Fruit fly (Drosophila melanogaster) whole organism, embryonic: ENCODE data around the gene Tango5.
A peak's percentile ranks its signal among the peaks of the same experiment; 100 is the strongest.

ENCODE experiments used
- Abd-B ChIP-seq: fragments of 200-800 bp; sonication (Bioruptor generic); optimal IDR thresholded peaks from 2 replicates; lab custom pipeline; 2018; ENCODE audit warnings: missing biosample characterization, mild to moderate bottlenecking, missing genetic modification characterization, moderate library complexity
- Atf3 ChIP-seq: fragments of 200-800 bp; sonication (Bioruptor generic); optimal IDR thresholded peaks from 3 replicates; lab custom pipeline; 2016; ENCODE audit warnings: missing biosample characterization, missing genetic modification characterization
- CG10267 ChIP-seq: fragments of 200-800 bp; sonication (Bioruptor generic); optimal IDR thresholded peaks from 2 replicates; lab custom pipeline; 2018; ENCODE audit warnings: missing biosample characterization, mild to moderate bottlenecking, missing genetic modification characterization, moderate library complexity
- CG10366 ChIP-seq: fragments of 200-800 bp; sonication (Bioruptor generic); IDR thresholded peaks from 2 replicates; pipeline ENCODE4 v1.3.6; 2022; ENCODE audit warnings: missing biosample characterization, missing genetic modification characterization
- CG12769 ChIP-seq: fragments of 200-800 bp; sonication (Bioruptor generic); optimal IDR thresholded peaks from 2 replicates; lab custom pipeline; 2019; ENCODE audit warnings: missing biosample characterization, mild to moderate bottlenecking, missing genetic modification characterization, moderate library complexity
- CG13424 ChIP-seq: fragments of 200-800 bp; sonication (Bioruptor generic); optimal IDR thresholded peaks from 2 replicates; lab custom pipeline; 2019; ENCODE audit warnings: missing biosample characterization, mild to moderate bottlenecking, missing genetic modification characterization, moderate library complexity
- CG13624 ChIP-seq: fragments of 200-800 bp; sonication (Bioruptor generic); optimal IDR thresholded peaks from 2 replicates; lab custom pipeline; 2016; ENCODE audit warnings: missing biosample characterization, missing genetic modification characterization
- CG14965 ChIP-seq: fragments of 200-800 bp; sonication (Bioruptor generic); optimal IDR thresholded peaks from 2 replicates; lab custom pipeline; 2016; ENCODE audit warnings: missing biosample characterization, missing genetic modification characterization, borderline replicate concordance
- CG15479 ChIP-seq: fragments of 200-800 bp; sonication (Bioruptor generic); optimal IDR thresholded peaks from 3 replicates; lab custom pipeline; 2019; ENCODE audit warnings: missing biosample characterization, mild to moderate bottlenecking, missing genetic modification characterization, moderate library complexity
- CG17186 ChIP-seq: fragments of 200-800 bp; sonication (Bioruptor generic); optimal IDR thresholded peaks from 3 replicates; lab custom pipeline; 2017; ENCODE audit warnings: missing biosample characterization, missing genetic modification reagents, missing genetic modification characterization
- CG18262 ChIP-seq: fragments of 200-800 bp; optimal IDR thresholded peaks from 3 replicates; lab custom pipeline; 2019; ENCODE audit warnings: missing biosample characterization, mild to moderate bottlenecking, missing genetic modification characterization, moderate library complexity
- CG2116 ChIP-seq: fragments of 200-800 bp; sonication (Bioruptor generic); optimal IDR thresholded peaks from 3 replicates; lab custom pipeline; 2018; ENCODE audit warnings: missing biosample characterization, mild to moderate bottlenecking, missing genetic modification characterization
- CG2129 ChIP-seq: fragments of 200-800 bp; sonication (Bioruptor generic); IDR thresholded peaks from 2 replicates; pipeline ENCODE4 v1.3.6; 2022; ENCODE audit warnings: missing biosample characterization, missing genetic modification characterization; ENCODE audit not compliant: partially characterized antibody
- CG2202 ChIP-seq: fragments of 200-800 bp; sonication (Bioruptor generic); optimal IDR thresholded peaks from 2 replicates; lab custom pipeline; 2018; ENCODE audit warnings: missing biosample characterization, mild to moderate bottlenecking, missing genetic modification characterization
- CG30020 ChIP-seq: fragments of 200-800 bp; optimal IDR thresholded peaks from 2 replicates; lab custom pipeline; 2019; ENCODE audit warnings: missing biosample characterization, mild to moderate bottlenecking, missing genetic modification characterization, moderate library complexity
- CG3065 ChIP-seq: fragments of 200-800 bp; sonication (Bioruptor generic); optimal IDR thresholded peaks from 2 replicates; lab custom pipeline; 2016; ENCODE audit warnings: missing biosample characterization, missing genetic modification characterization
- CG31388 ChIP-seq: fragments of 200-800 bp; sonication (Bioruptor generic); optimal IDR thresholded peaks from 2 replicates; lab custom pipeline; 2016; ENCODE audit warnings: missing biosample characterization, missing genetic modification characterization
- CG3995 ChIP-seq: fragments of 200-800 bp; sonication (Bioruptor generic); optimal IDR thresholded peaks from 3 replicates; lab custom pipeline; 2016; ENCODE audit warnings: missing biosample characterization, missing genetic modification characterization
- CG6854 ChIP-seq: fragments of 200-800 bp; sonication (Bioruptor generic); optimal IDR thresholded peaks from 3 replicates; lab custom pipeline; 2017; ENCODE audit warnings: missing biosample characterization, mild to moderate bottlenecking, missing genetic modification characterization
- CG7556 ChIP-seq: fragments of 200-800 bp; sonication (Bioruptor generic); optimal IDR thresholded peaks from 2 replicates; lab custom pipeline; 2017; ENCODE audit warnings: missing biosample characterization, mild to moderate bottlenecking, missing genetic modification characterization
- CG8281 ChIP-seq: fragments of 200-800 bp; sonication (Bioruptor generic); optimal IDR thresholded peaks from 2 replicates; lab custom pipeline; 2018; ENCODE audit warnings: missing biosample characterization, mild to moderate bottlenecking, missing genetic modification characterization, moderate library complexity
- CG9876 ChIP-seq: fragments of 200-800 bp; sonication (Bioruptor generic); optimal IDR thresholded peaks from 2 replicates; lab custom pipeline; 2016; ENCODE audit warnings: missing biosample characterization, missing genetic modification characterization
- D ChIP-seq, 2 experiments: fragments of 200-800 bp in 1 of 2; fragments of >200 bp in 1 of 2; sonication (Bioruptor generic) in 1 of 2; optimal IDR thresholded peaks; 2 replicates in 1 of 2; 3 replicates in 1 of 2; lab custom pipeline; 2017; ENCODE audit warnings: mild to moderate bottlenecking in 1 of 2, missing biosample characterization in 1 of 2, missing genetic modification characterization in 1 of 2, missing genetic modification reagents in 1 of 2
- D19B ChIP-seq: fragments of 200-800 bp; sonication (Bioruptor generic); optimal IDR thresholded peaks from 2 replicates; lab custom pipeline; 2017; ENCODE audit warnings: missing biosample characterization, mild to moderate bottlenecking, missing genetic modification characterization
- Dek ChIP-seq: fragments of 200-800 bp; sonication (Bioruptor generic); optimal IDR thresholded peaks from 3 replicates; lab custom pipeline; 2019; ENCODE audit warnings: missing biosample characterization, mild to moderate bottlenecking, missing genetic modification characterization, moderate library complexity
- Dip2 ChIP-seq: fragments of 200-800 bp; sonication (Bioruptor generic); IDR thresholded peaks from 2 replicates; pipeline ENCODE4 v1.3.6; 2022; ENCODE audit warnings: missing biosample characterization, missing genetic modification characterization
- E2f1 ChIP-seq: fragments of 200-800 bp; sonication (Bioruptor generic); IDR thresholded peaks from 2 replicates; pipeline ENCODE4 v1.3.6; 2022; ENCODE audit warnings: missing biosample characterization, missing genetic modification characterization
- Fer2 ChIP-seq: fragments of 200-800 bp; sonication (Bioruptor generic); optimal IDR thresholded peaks from 2 replicates; lab custom pipeline; 2018; ENCODE audit warnings: missing biosample characterization, mild to moderate bottlenecking, missing genetic modification characterization, moderate library complexity
- Fer3 ChIP-seq: fragments of 200-800 bp; sonication (Bioruptor generic); optimal IDR thresholded peaks from 2 replicates; lab custom pipeline; 2018; ENCODE audit warnings: missing biosample characterization, mild to moderate bottlenecking, missing genetic modification characterization, moderate library complexity
- Hsf ChIP-seq: fragments of 200-800 bp; sonication (Bioruptor generic); optimal IDR thresholded peaks from 3 replicates; lab custom pipeline; 2016; ENCODE audit warnings: missing biosample characterization, missing genetic modification characterization
- Kr ChIP-seq: fragments of 200-800 bp; sonication (Bioruptor generic); optimal IDR thresholded peaks from 2 replicates; lab custom pipeline; 2017; ENCODE audit warnings: missing biosample characterization, mild to moderate bottlenecking, missing genetic modification characterization
- Neu2 ChIP-seq: fragments of 200-800 bp; sonication (Bioruptor generic); optimal IDR thresholded peaks from 3 replicates; lab custom pipeline; 2016; ENCODE audit warnings: missing biosample characterization, missing genetic modification characterization, borderline replicate concordance
- Nf-YB ChIP-seq: fragments of 200-800 bp; sonication (Bioruptor generic); optimal IDR thresholded peaks from 3 replicates; lab custom pipeline; 2019; ENCODE audit warnings: missing biosample characterization, mild to moderate bottlenecking, missing genetic modification characterization, moderate library complexity
- ap ChIP-seq: fragments of 200-800 bp; sonication (Bioruptor generic); IDR thresholded peaks from 2 replicates; pipeline ENCODE4 v1.3.6; 2022; ENCODE audit warnings: missing biosample characterization, missing genetic modification characterization
- ci ChIP-seq: fragments of 200-800 bp; sonication (Bioruptor generic); IDR thresholded peaks from 3 replicates; pipeline ENCODE4 v1.3.6; 2022; ENCODE audit warnings: missing biosample characterization, missing genetic modification characterization
- fd64A ChIP-seq: fragments of 200-800 bp; sonication (Bioruptor generic); optimal IDR thresholded peaks from 3 replicates; lab custom pipeline; 2018; ENCODE audit warnings: missing biosample characterization, mild to moderate bottlenecking, missing genetic modification characterization
- lmd ChIP-seq: fragments of 200-800 bp; sonication (Bioruptor generic); IDR thresholded peaks from 2 replicates; pipeline ENCODE4 v1.3.6; 2022; ENCODE audit warnings: missing biosample characterization, missing genetic modification characterization
- lola ChIP-seq, 3 experiments: fragments of >200 bp in 2 of 3; fragments of 200-800 bp in 1 of 3; sonication (Bioruptor generic) in 1 of 3; optimal IDR thresholded peaks; 2 replicates each; lab custom pipeline; 2017 to 2019; ENCODE audit warnings: missing biosample characterization in 3 of 3, missing genetic modification characterization in 3 of 3, mild to moderate bottlenecking in 1 of 3, moderate library complexity in 1 of 3
- lov ChIP-seq, 2 experiments: fragments of 200-800 bp in 1 of 2; fragments of >200 bp in 1 of 2; sonication (Bioruptor generic) in 1 of 2; IDR thresholded peaks in 1 of 2; optimal IDR thresholded peaks in 1 of 2; 2 replicates in 1 of 2; 3 replicates in 1 of 2; pipeline versions ENCODE4 v1.3.6 to Lab custom; 2017 to 2022; ENCODE audit warnings: missing biosample characterization in 1 of 2, missing genetic modification characterization in 1 of 2
- maf-S ChIP-seq: fragments of 200-800 bp; sonication (Bioruptor generic); optimal IDR thresholded peaks from 2 replicates; lab custom pipeline; 2016; ENCODE audit warnings: missing biosample characterization, missing genetic modification characterization
- mld ChIP-seq: fragments of 200-800 bp; sonication (Bioruptor generic); IDR thresholded peaks from 3 replicates; pipeline ENCODE4 v1.3.6; 2022; ENCODE audit warnings: missing biosample characterization, missing genetic modification characterization; ENCODE audit not compliant: partially characterized antibody
- pros ChIP-seq: fragments of 200-800 bp; sonication (Bioruptor generic); optimal IDR thresholded peaks from 3 replicates; lab custom pipeline; 2019; ENCODE audit warnings: missing biosample characterization, mild to moderate bottlenecking, missing genetic modification characterization, moderate library complexity
- sens-2 ChIP-seq: fragments of 200-800 bp; sonication (Bioruptor generic); IDR thresholded peaks from 2 replicates; pipeline ENCODE4 v1.3.6; 2022; ENCODE audit warnings: missing biosample characterization, missing genetic modification characterization
- sr ChIP-seq: fragments of 200-800 bp; sonication (Bioruptor generic); IDR thresholded peaks from 3 replicates; pipeline ENCODE4 v1.3.6; 2022; ENCODE audit warnings: missing biosample characterization, missing genetic modification characterization
- stwl ChIP-seq: fragments of 200-800 bp; sonication (Bioruptor generic); optimal IDR thresholded peaks from 3 replicates; lab custom pipeline; 2018; ENCODE audit warnings: missing biosample characterization, mild to moderate bottlenecking, missing genetic modification characterization, moderate library complexity
- tio ChIP-seq: fragments of 200-800 bp; sonication (Bioruptor generic); optimal IDR thresholded peaks from 2 replicates; lab custom pipeline; 2017; ENCODE audit warnings: missing biosample characterization, missing genetic modification characterization, inconsistent platforms
- wek ChIP-seq: fragments of 200-800 bp; sonication (Bioruptor generic); optimal IDR thresholded peaks from 3 replicates; lab custom pipeline; 2018; ENCODE audit warnings: missing biosample characterization, mild to moderate bottlenecking, missing genetic modification characterization, moderate library complexity

Gene Tango5

DNA sequence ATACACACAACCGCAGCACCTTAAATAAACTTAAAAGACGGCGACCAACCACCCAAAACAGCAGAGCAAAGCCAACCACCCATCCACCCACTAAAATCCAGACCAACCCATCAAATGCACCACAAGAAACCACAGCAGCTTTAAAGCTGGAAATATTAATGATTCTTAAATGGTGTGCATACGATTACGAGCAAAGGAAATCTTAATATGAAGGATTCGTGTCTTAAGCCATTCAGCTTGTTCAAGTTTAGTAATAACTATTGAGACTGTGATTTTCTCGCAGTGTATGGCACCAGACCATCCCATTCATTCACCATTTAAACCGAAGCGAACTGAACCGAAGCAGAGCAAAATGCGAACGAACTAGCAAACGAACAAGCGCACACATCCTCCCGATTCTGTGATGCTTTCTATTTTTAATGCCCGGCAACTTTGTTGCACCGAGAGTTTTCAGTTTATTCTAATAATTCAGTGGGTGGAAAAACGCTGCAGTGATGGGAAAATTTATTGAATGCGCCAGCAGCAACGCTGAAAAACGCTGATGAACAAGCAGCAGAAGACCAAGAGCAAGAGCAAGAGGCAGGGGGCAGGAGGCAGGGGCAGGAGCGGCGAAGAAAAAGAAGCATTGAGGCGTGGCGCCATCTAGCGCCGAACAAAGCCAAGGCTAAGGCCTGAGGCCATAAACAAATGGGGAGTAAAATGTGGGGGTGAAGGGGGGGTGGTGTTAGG lies 26.6 kb downstream of the Tango5 start (continued):
- TF ChIP-seq tio (GFP tag; lab: Kevin White, UChicago) (no peak), CG15479 (no peak), Neu2 (GFP tag; lab: Kevin White, UChicago) (no peak), sens-2 (GFP tag; lab: Robert Waterston, UW) (peak; percentile 86), CG2116 (GFP tag; lab: Kevin White, UChicago) (peak; percentile 6), CG6854 (GFP tag; lab: Kevin White, UChicago) (peak; percentile 78), CG18262 (tag; lab: Kevin White, UChicago) (peak; percentile 92), CG17186 (peak; percentile 66), CG7556 (GFP tag; lab: Kevin White, UChicago) (peak; percentile 91), CG10366 (peak; percentile 86), Nf-YB (GFP tag; lab: Kevin White, UChicago) (peak; percentile 61), ci (GFP tag; lab: Robert Waterston, UW) (peak; percentile 94), stwl (tag; lab: Kevin White, UChicago) (no peak), mld (no peak), CG12769 (tag; lab: Kevin White, UChicago) (peak; percentile 96), Dip2 (GFP tag; lab: Robert Waterston, UW) (no peak), lola (GFP tag; optimal IDR thresholded peaks at IDR 0.05; lab: Kevin White, UChicago) (peak in 1 of 3 experiments; percentile 69), lov (optimal IDR thresholded peaks at IDR 0.05; lab: Kevin White, UChicago) (no peak), lov (GFP tag; IDR thresholded peaks at IDR 0.05; lab: Robert Waterston, UW) (peak; percentile 77; the same call in 2 of the 3 replicates), lmd (GFP tag; lab: Robert Waterston, UW) (peak; percentile 85), Atf3 (GFP tag; lab: Kevin White, UChicago) (peak; percentile 79), CG3065 (GFP tag; lab: Kevin White, UChicago) (no peak), D (optimal IDR thresholded peaks at IDR 0.05; lab: Kevin White, UChicago) (no peak), D (GFP tag; optimal IDR thresholded peaks at IDR 0.05; lab: Kevin White, UChicago) (peak; percentile 88), CG10267 (tag; lab: Kevin White, UChicago) (peak; percentile 80), CG9876 (GFP tag; lab: Kevin White, UChicago) (peak; percentile 30), Kr (GFP tag; lab: Kevin White, UChicago) (no peak), CG31388 (GFP tag; lab: Kevin White, UChicago) (no peak), CG2202 (tag; lab: Kevin White, UChicago) (peak; percentile 70), E2f1 (GFP tag; lab: Robert Waterston, UW) (peak; percentile 85), ap (GFP tag; lab: Robert Waterston, UW) (peak; percentile 85), wek (GFP tag; lab: Kevin White, UChicago) (peak; percentile 73), CG14965 (GFP tag; lab: Kevin White, UChicago) (no peak), D19B (GFP tag; lab: Kevin White, UChicago) (peak; percentile 61), sr (peak; percentile 66), Fer3 (peak; percentile 89), maf-S (GFP tag; lab: Kevin White, UChicago) (peak; percentile 60), pros (GFP tag; lab: Kevin White, UChicago) (peak; percentile 18), Abd-B (GFP tag; lab: Kevin White, UChicago) (peak; percentile 85), Fer2 (tag; lab: Kevin White, UChicago) (peak; percentile 65), CG13624 (GFP tag; lab: Kevin White, UChicago) (peak; percentile 81), CG13424 (tag; lab: Kevin White, UChicago) (peak; percentile 89), CG3995 (GFP tag; lab: Kevin White, UChicago) (no peak), CG2129 (no peak), CG8281 (tag; lab: Kevin White, UChicago) (peak; percentile 61), Hsf (GFP tag; lab: Kevin White, UChicago) (peak; percentile 70), CG30020 (tag; lab: Kevin White, UChicago) (peak; percentile 45), fd64A (peak; percentile 79), Dek (peak; percentile 82)
